Worm (Caenorhabditis elegans) whole organism, mixed stage, embryonic: Measurements from ENCODE around the gene K08F4.3.
A peak's percentile ranks its signal among the peaks of the same experiment; 100 is the strongest.

ENCODE experiments used
- M03D4.4 ChIP-seq: sonication (generic microtip); optimal IDR thresholded peaks from 2 replicates; lab custom pipeline; 2017; ENCODE audit warnings: mild to moderate bottlenecking, missing genetic modification characterization, missing compliant biosample characterization
- bed-3 ChIP-seq: fragments of 200-800 bp; sonication (Bioruptor generic); optimal IDR thresholded peaks from 3 replicates; lab custom pipeline; 2018; ENCODE audit warnings: mild to moderate bottlenecking, missing genetic modification characterization, moderate library complexity, missing compliant biosample characterization
- blmp-1 ChIP-seq: fragments of 150-350 bp; optimal IDR thresholded peaks from 2 replicates; lab custom pipeline; 2014; ENCODE audit warnings: missing biosample characterization, missing genetic modification characterization
- ceh-39 ChIP-seq: fragments of 150-350 bp; optimal IDR thresholded peaks from 2 replicates; lab custom pipeline; 2014; ENCODE audit warnings: missing biosample characterization, missing genetic modification characterization
- ceh-43 ChIP-seq: fragments of 200-800 bp; sonication (Bioruptor generic); optimal IDR thresholded peaks from 2 replicates; lab custom pipeline; 2018; ENCODE audit warnings: mild to moderate bottlenecking, missing genetic modification characterization, moderate library complexity, missing compliant biosample characterization
- ceh-83 ChIP-seq: fragments of 200-800 bp; sonication (Bioruptor generic); optimal IDR thresholded peaks from 2 replicates; lab custom pipeline; 2018; ENCODE audit warnings: mild to moderate bottlenecking, missing genetic modification characterization, missing compliant biosample characterization
- ces-1 ChIP-seq: fragments of 150-350 bp; optimal IDR thresholded peaks from 2 replicates; lab custom pipeline; 2014; ENCODE audit warnings: missing biosample characterization, missing genetic modification reagents, missing genetic modification characterization
- cnd-1 ChIP-seq: fragments of 200-800 bp; sonication (Bioruptor generic); optimal IDR thresholded peaks from 2 replicates; lab custom pipeline; 2018; ENCODE audit warnings: mild to moderate bottlenecking, missing genetic modification characterization, missing compliant biosample characterization
- drap-1 ChIP-seq: fragments of 200-800 bp; sonication (Bioruptor generic); optimal IDR thresholded peaks from 3 replicates; lab custom pipeline; 2018; ENCODE audit warnings: mild to moderate bottlenecking, missing genetic modification characterization, missing compliant biosample characterization
- elt-3 ChIP-seq: fragments of 150-350 bp; optimal IDR thresholded peaks from 2 replicates; lab custom pipeline; 2014; ENCODE audit warnings: missing biosample characterization, missing genetic modification characterization
- flh-1 ChIP-seq: fragments of 200-800 bp; sonication (Bioruptor generic); optimal IDR thresholded peaks from 2 replicates; lab custom pipeline; 2018; ENCODE audit warnings: mild to moderate bottlenecking, missing genetic modification characterization, moderate library complexity, missing compliant biosample characterization
- ham-2 ChIP-seq: fragments of 200-800 bp; sonication (Bioruptor generic); optimal IDR thresholded peaks from 2 replicates; lab custom pipeline; 2018; ENCODE audit warnings: mild to moderate bottlenecking, missing genetic modification characterization, missing compliant biosample characterization
- hlh-1 ChIP-seq: fragments of 150-350 bp; optimal IDR thresholded peaks from 2 replicates; lab custom pipeline; 2014; ENCODE audit warnings: missing biosample characterization, missing genetic modification reagents, missing genetic modification characterization
- lin-13 ChIP-seq: fragments of 150-350 bp; optimal IDR thresholded peaks from 2 replicates; lab custom pipeline; 2014; ENCODE audit warnings: missing biosample characterization, missing genetic modification characterization
- lsy-2 ChIP-seq: fragments of 150-350 bp; optimal IDR thresholded peaks from 2 replicates; lab custom pipeline; 2014; ENCODE audit warnings: missing biosample characterization, missing genetic modification characterization
- mab-5 ChIP-seq: fragments of 150-350 bp; optimal IDR thresholded peaks from 2 replicates; lab custom pipeline; 2014; ENCODE audit warnings: missing biosample characterization, missing genetic modification characterization
- mep-1 ChIP-seq: fragments of 150-350 bp; optimal IDR thresholded peaks from 2 replicates; lab custom pipeline; 2017; ENCODE audit warnings: missing biosample characterization, missing genetic modification reagents, missing genetic modification characterization, inconsistent platforms
- mls-2 ChIP-seq: sonication (generic microtip); optimal IDR thresholded peaks from 2 replicates; lab custom pipeline; 2016; ENCODE audit warnings: mild to moderate bottlenecking, missing genetic modification characterization, moderate library complexity, missing compliant biosample characterization
- nhr-12 ChIP-seq: fragments of 150-350 bp; optimal IDR thresholded peaks from 2 replicates; lab custom pipeline; 2014; ENCODE audit warnings: missing biosample characterization, missing genetic modification characterization
- nhr-2 ChIP-seq: fragments of 150-350 bp; optimal IDR thresholded peaks from 2 replicates; lab custom pipeline; 2014; ENCODE audit warnings: missing biosample characterization, missing genetic modification characterization
- nhr-237 ChIP-seq: fragments of 150-350 bp; optimal IDR thresholded peaks from 2 replicates; lab custom pipeline; 2014; ENCODE audit warnings: missing biosample characterization, missing genetic modification characterization
- sem-2 ChIP-seq: fragments of 200-800 bp; sonication (Bioruptor generic); optimal IDR thresholded peaks from 2 replicates; lab custom pipeline; 2018; ENCODE audit warnings: mild to moderate bottlenecking, missing genetic modification characterization, missing compliant biosample characterization
- snpc-4 ChIP-seq: fragments of 150-350 bp; optimal IDR thresholded peaks from 2 replicates; lab custom pipeline; 2014; ENCODE audit warnings: missing biosample characterization, missing genetic modification characterization
- sptf-1 ChIP-seq: sonication (generic microtip); optimal IDR thresholded peaks from 2 replicates; lab custom pipeline; 2017; ENCODE audit warnings: mild to moderate bottlenecking, missing genetic modification characterization, moderate library complexity, missing compliant biosample characterization
- tbx-8 ChIP-seq: fragments of 200-800 bp; sonication (Bioruptor generic); optimal IDR thresholded peaks from 2 replicates; lab custom pipeline; 2018; ENCODE audit warnings: mild to moderate bottlenecking, missing genetic modification characterization, moderate library complexity, missing compliant biosample characterization
- unc-120 ChIP-seq: sonication (generic microtip); optimal IDR thresholded peaks from 2 replicates; lab custom pipeline; 2017; ENCODE audit warnings: missing genetic modification characterization, missing compliant biosample characterization; ENCODE audit not compliant: poor library complexity, severe bottlenecking
- unc-39 ChIP-seq: fragments of 150-350 bp; optimal IDR thresholded peaks from 2 replicates; lab custom pipeline; 2014; ENCODE audit warnings: missing biosample characterization, missing genetic modification characterization
- ztf-11 ChIP-seq: fragments of 150-350 bp; optimal IDR thresholded peaks from 2 replicates; lab custom pipeline; 2014; ENCODE audit warnings: missing biosample characterization, missing genetic modification characterization

The K08F4.3 gene

DNA sequence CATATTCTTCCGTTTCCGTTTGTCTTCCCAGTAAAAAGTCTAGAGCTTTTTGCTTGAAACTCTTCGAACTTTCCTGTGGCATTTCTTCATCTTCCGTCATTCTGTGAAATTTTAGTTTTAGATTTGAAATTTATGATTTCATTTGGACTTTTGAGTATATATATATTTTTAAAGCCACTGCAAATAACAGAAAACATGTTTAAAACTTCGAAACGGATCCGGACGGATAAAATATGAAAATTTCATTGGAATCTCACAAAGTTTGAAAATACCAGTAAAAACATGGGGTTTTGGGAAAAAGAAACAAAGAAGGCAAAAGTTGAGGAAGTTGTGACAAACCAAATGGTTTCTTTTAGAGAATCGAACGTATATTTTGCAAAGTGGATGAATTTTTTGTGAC is 19.9 kb downstream of the K08F4.3 start, which contains the start of gene pigs-1:
pigs-1 (minus strand) TSS at position 101 of the 400 bp plus-strand sequence.
- TF ChIP-seq snpc-4 (tag; lab: Kevin White, UChicago) (no peak), ceh-83 (no peak), ces-1 (GFP tag; lab: Kevin White, UChicago) (no peak)

DNA sequence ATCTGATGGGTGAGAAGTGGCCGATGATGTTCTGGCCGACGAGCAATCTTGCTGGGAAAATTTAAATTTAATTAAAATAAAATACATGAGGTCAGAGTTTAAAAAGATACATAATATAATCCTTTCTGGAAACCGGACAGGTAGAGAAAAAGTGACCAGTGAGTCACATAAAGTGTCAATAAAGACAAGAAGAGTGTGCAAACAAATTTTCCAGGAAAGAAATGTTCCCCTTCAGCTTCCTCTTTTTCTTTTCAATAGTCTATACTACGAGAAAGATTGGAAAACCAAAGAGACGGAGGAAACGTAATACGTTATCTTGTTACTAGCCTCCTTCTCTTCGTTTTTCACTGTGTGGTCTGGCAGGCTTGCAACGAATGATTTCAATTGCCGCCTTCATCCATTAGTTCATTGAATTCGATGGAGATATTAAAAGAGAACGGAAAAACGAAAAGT is 21.5 kb downstream of the K08F4.3 start, which contains the start of gene tsp-12:
tsp-12 (minus strand) TSS at position 51 of the 453 bp plus-strand sequence.
- peak; percentile 83 for TF ChIP-seq ces-1 (GFP tag; lab: Kevin White, UChicago)
- TF ChIP-seq sptf-1 (tag; lab: Kevin White, UChicago), result peak; percentile 27
- no peak for TF ChIP-seq drap-1
- TF ChIP-seq tbx-8, result no peak

DNA sequence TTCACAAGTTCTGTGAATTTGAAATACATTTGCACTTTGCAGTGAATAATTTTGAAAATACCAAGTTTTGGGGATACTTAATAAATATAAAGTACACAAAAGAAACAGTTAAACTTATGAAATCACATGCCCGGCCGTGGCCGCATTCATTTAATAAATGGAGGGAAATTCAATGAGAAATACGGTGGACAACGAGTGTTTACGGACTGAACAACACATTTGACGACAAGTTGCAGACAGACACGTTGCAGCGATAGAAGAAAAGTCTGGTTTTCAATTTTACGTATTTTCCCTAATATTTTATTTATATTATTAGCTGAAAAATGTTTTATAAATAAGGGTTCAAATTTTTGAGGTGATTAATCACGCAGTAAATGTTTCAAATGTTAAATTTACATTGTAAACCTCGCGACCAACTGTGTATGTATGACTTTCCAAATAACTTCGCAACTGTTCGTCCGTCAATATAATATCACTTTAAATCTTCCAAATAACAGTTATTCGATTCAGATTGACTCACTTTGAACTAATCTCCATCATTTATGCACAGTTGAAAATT is 22.5 kb downstream of the K08F4.3 start, which contains the start of gene copg-1:
copg-1 (plus strand) TSS at position 509 of the 559 bp plus-strand sequence.
- TF ChIP-seq M03D4.4 (tag; lab: Kevin White, UChicago) (no peak), nhr-2 (peak; percentile 28), lsy-2 (tag; lab: Kevin White, UChicago) (peak; percentile 92), ces-1 (GFP tag; lab: Kevin White, UChicago) (peak; percentile 92)

ce11 chrIV:10153479-10153878 is 24.4 kb downstream of the K08F4.3 start:
- TF ChIP-seq drap-1 (no peak), ham-2 (no peak), tbx-8 (no peak), M03D4.4 (tag; lab: Kevin White, UChicago) (no peak), bed-3 (GFP tag; lab: Kevin White, UChicago) (no peak)

DNA sequence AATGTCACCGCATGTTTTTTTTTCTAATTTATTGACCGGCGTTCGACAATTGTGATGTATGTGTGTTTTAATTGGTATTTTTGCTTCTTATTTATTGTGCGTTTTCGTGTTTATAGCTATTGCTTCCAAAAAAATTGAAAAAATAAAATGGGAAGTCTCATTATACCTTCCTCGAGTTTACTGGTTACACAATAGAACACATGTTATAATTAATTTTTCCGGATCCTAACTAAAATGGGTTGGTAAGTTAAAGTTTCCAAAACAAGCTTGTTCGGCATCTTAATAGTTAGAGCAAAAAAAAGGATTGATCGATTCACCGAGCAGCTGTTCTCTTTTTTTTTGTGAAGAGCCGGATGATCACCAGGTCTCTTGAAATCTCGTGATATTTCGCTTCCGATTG is 26.4 kb downstream of the K08F4.3 start, which contains the start of gene ttr-54:
ttr-54 (plus strand) TSS at position 301 of the 400 bp plus-strand sequence.
- TF ChIP-seq snpc-4 (tag; lab: Kevin White, UChicago) (no peak), hlh-1 (tag; lab: Kevin White, UChicago) (peak; percentile 56)

- TF ChIP-seq hlh-1 (tag; lab: Kevin White, UChicago) (no peak), sem-2 (GFP tag; lab: Kevin White, UChicago) (no peak), flh-1 (GFP tag; lab: Kevin White, UChicago) (no peak), bed-3 (GFP tag; lab: Kevin White, UChicago) (no peak), nhr-237 (tag; lab: Kevin White, UChicago) (no peak), ceh-83 (no peak), ztf-11 (no peak), mls-2 (tag; lab: Kevin White, UChicago) (no peak), elt-3 (tag; lab: Kevin White, UChicago) (no peak), nhr-12 (tag; lab: Kevin White, UChicago) (no peak), ceh-39 (tag; lab: Kevin White, UChicago) (no peak), mab-5 (tag; lab: Kevin White, UChicago) (no peak), ceh-43 (GFP tag; lab: Kevin White, UChicago) (no peak), mep-1 (tag; lab: Kevin White, UChicago) (no peak), unc-39 (tag; lab: Kevin White, UChicago) (no peak)
These were observed 28.0 kb downstream of the K08F4.3 start for ce11 chrIV:10157034-10157433.

ce11 chrIV:10157489-10158088 is 28.5 kb downstream of the K08F4.3 start, which contains the start of gene ttr-53:
ttr-53 (plus strand) TSS chrIV:10158038.
- TF ChIP-seq tbx-8, result no peak
- TF ChIP-seq sptf-1 (tag; lab: Kevin White, UChicago), result no peak
- TF ChIP-seq mep-1 (tag; lab: Kevin White, UChicago), result no peak
- TF ChIP-seq snpc-4 (tag; lab: Kevin White, UChicago), result no peak
- no peak for TF ChIP-seq elt-3 (tag; lab: Kevin White, UChicago)
- no peak for TF ChIP-seq M03D4.4 (tag; lab: Kevin White, UChicago)
- TF ChIP-seq ztf-11, result no peak
- no peak for TF ChIP-seq cnd-1 (tag; lab: Kevin White, UChicago)
- TF ChIP-seq drap-1, result no peak
- TF ChIP-seq lin-13, result no peak
- TF ChIP-seq unc-39 (tag; lab: Kevin White, UChicago), result no peak
- no peak for TF ChIP-seq ceh-39 (tag; lab: Kevin White, UChicago)
- TF ChIP-seq flh-1 (GFP tag; lab: Kevin White, UChicago), result no peak
- no peak for TF ChIP-seq ceh-43 (GFP tag; lab: Kevin White, UChicago)
- no peak for TF ChIP-seq blmp-1
- no peak for TF ChIP-seq unc-120 (tag; lab: Kevin White, UChicago)
- no peak for TF ChIP-seq bed-3 (GFP tag; lab: Kevin White, UChicago)
- no peak for TF ChIP-seq nhr-12 (tag; lab: Kevin White, UChicago)
- TF ChIP-seq, all 35 proteins: peak for 0
